Fruit fly (Drosophila melanogaster) whole organism, embryonic: ENCODE data around the gene puf.

Source experiments
- Adf1 ChIP-seq: fragments of 200-800 bp; sonication (Bioruptor generic); IDR thresholded peaks from 2 replicates; pipeline ENCODE4 v1.3.6; 2022; ENCODE audit warnings: missing biosample characterization, missing genetic modification characterization
- B-H2 ChIP-seq: fragments of 200-800 bp; sonication (Bioruptor generic); optimal IDR thresholded peaks from 2 replicates; lab custom pipeline; 2018; ENCODE audit warnings: missing biosample characterization, mild to moderate bottlenecking, missing genetic modification characterization
- BEAF-32 ChIP-seq: fragments of 200-800 bp; sonication (Bioruptor generic); optimal IDR thresholded peaks from 3 replicates; lab custom pipeline; 2017; ENCODE audit warnings: missing biosample characterization, missing genetic modification characterization, mild to moderate bottlenecking, moderate library complexity, missing genetic modification reagents
- CG10462 ChIP-seq: fragments of 200-800 bp; sonication (Bioruptor generic); optimal IDR thresholded peaks from 2 replicates; lab custom pipeline; 2016; ENCODE audit warnings: missing biosample characterization, missing genetic modification characterization
- CG12744 ChIP-seq: fragments of 200-800 bp; sonication (Bioruptor generic); optimal IDR thresholded peaks from 2 replicates; lab custom pipeline; 2016; ENCODE audit warnings: missing biosample characterization, missing genetic modification characterization
- CG13123 ChIP-seq: fragments of 200-800 bp; sonication (Bioruptor generic); optimal IDR thresholded peaks from 2 replicates; lab custom pipeline; 2016; ENCODE audit warnings: missing biosample characterization, missing genetic modification characterization
- CG14667 ChIP-seq: fragments of 200-800 bp; sonication (Bioruptor generic); IDR thresholded peaks from 2 replicates; pipeline ENCODE4 v1.3.6; 2022; ENCODE audit warnings: missing biosample characterization, missing genetic modification characterization
- CG16813 ChIP-seq: fragments of 200-800 bp; sonication (Bioruptor generic); IDR thresholded peaks from 3 replicates; pipeline ENCODE4 v1.3.6; 2022; ENCODE audit warnings: missing biosample characterization, missing genetic modification characterization; ENCODE audit not compliant: partially characterized antibody
- CG17186 ChIP-seq: fragments of 200-800 bp; sonication (Bioruptor generic); optimal IDR thresholded peaks from 3 replicates; lab custom pipeline; 2017; ENCODE audit warnings: missing biosample characterization, missing genetic modification reagents, missing genetic modification characterization
- CG17802 ChIP-seq: fragments of 200-800 bp; sonication (Bioruptor generic); optimal IDR thresholded peaks from 2 replicates; lab custom pipeline; 2018; ENCODE audit warnings: missing biosample characterization, mild to moderate bottlenecking, missing genetic modification characterization, moderate library complexity
- CG1792 ChIP-seq: fragments of 200-800 bp; sonication (Bioruptor generic); optimal IDR thresholded peaks from 2 replicates; lab custom pipeline; 2016; ENCODE audit warnings: missing biosample characterization, missing genetic modification characterization
- CG2116 ChIP-seq: fragments of 200-800 bp; sonication (Bioruptor generic); optimal IDR thresholded peaks from 3 replicates; lab custom pipeline; 2018; ENCODE audit warnings: missing biosample characterization, mild to moderate bottlenecking, missing genetic modification characterization
- CG3163 ChIP-seq: fragments of 200-800 bp; sonication (Bioruptor generic); optimal IDR thresholded peaks from 3 replicates; lab custom pipeline; 2016; ENCODE audit warnings: missing biosample characterization, missing genetic modification characterization
- CG32532 ChIP-seq: fragments of 200-800 bp; sonication (Bioruptor generic); IDR thresholded peaks from 2 replicates; pipeline ENCODE4 v1.3.6; 2022; ENCODE audit warnings: missing biosample characterization, missing genetic modification characterization
- CG34224 ChIP-seq: fragments of 200-800 bp; sonication (Bioruptor generic); IDR thresholded peaks from 3 replicates; pipeline ENCODE4 v1.3.6; 2022; ENCODE audit warnings: missing biosample characterization, missing genetic modification characterization; ENCODE audit not compliant: partially characterized antibody
- CG34422 ChIP-seq: fragments of 200-800 bp; sonication (Bioruptor generic); IDR thresholded peaks from 3 replicates; pipeline ENCODE4 v1.3.6; 2022; ENCODE audit warnings: missing biosample characterization, missing genetic modification characterization
- CG4360 ChIP-seq: fragments of 200-800 bp; sonication (Bioruptor generic); IDR thresholded peaks from 2 replicates; pipeline ENCODE4 v1.3.6; 2022; ENCODE audit warnings: missing biosample characterization, missing genetic modification characterization
- CG8290 ChIP-seq, 3 experiments: fragments of 200-800 bp; sonication (Bioruptor generic); optimal IDR thresholded peaks; 2 replicates each; lab custom pipeline; 2016 to 2019; ENCODE audit warnings: missing biosample characterization in 3 of 3, missing genetic modification characterization in 3 of 3, mild to moderate bottlenecking in 2 of 3, moderate library complexity in 1 of 3
- Dek ChIP-seq: fragments of 200-800 bp; sonication (Bioruptor generic); optimal IDR thresholded peaks from 3 replicates; lab custom pipeline; 2019; ENCODE audit warnings: missing biosample characterization, mild to moderate bottlenecking, missing genetic modification characterization, moderate library complexity
- Dip3 ChIP-seq: fragments of 200-800 bp; sonication (Bioruptor generic); optimal IDR thresholded peaks from 3 replicates; lab custom pipeline; 2016; ENCODE audit warnings: missing biosample characterization, missing genetic modification characterization
- Dll ChIP-seq: fragments of 200-800 bp; sonication (Bioruptor generic); IDR thresholded peaks from 4 replicates; pipeline ENCODE4 v1.3.6; 2022; ENCODE audit warnings: missing biosample characterization, missing genetic modification characterization; ENCODE audit not compliant: partially characterized antibody
- Doc2 ChIP-seq: fragments of 200-800 bp; sonication (Bioruptor generic); IDR thresholded peaks from 2 replicates; pipeline ENCODE4 v1.3.6; 2022; ENCODE audit warnings: missing biosample characterization, missing genetic modification characterization
- Eip74EF ChIP-seq, 2 experiments: fragments of 200-800 bp in 1 of 2; fragments of >200 bp in 1 of 2; sonication (Bioruptor generic) in 1 of 2; optimal IDR thresholded peaks; 2 replicates each; lab custom pipeline; 2017 to 2019; ENCODE audit warnings: missing biosample characterization in 2 of 2, missing genetic modification characterization in 2 of 2, mild to moderate bottlenecking in 1 of 2, moderate library complexity in 1 of 2
- Fer1 ChIP-seq: fragments of 200-800 bp; sonication (Bioruptor generic); optimal IDR thresholded peaks from 2 replicates; lab custom pipeline; 2017; ENCODE audit warnings: missing biosample characterization, mild to moderate bottlenecking, missing genetic modification characterization
- Fer2 ChIP-seq: fragments of 200-800 bp; sonication (Bioruptor generic); optimal IDR thresholded peaks from 2 replicates; lab custom pipeline; 2018; ENCODE audit warnings: missing biosample characterization, mild to moderate bottlenecking, missing genetic modification characterization, moderate library complexity
- GATAe ChIP-seq: fragments of 200-800 bp; sonication (Bioruptor generic); conservative IDR thresholded peaks from 2 replicates; pipeline ENCODE4 v1.3.6; 2022; ENCODE audit warnings: missing biosample characterization, missing genetic modification characterization
- HLH54F ChIP-seq: fragments of 200-800 bp; sonication (Bioruptor generic); optimal IDR thresholded peaks from 3 replicates; lab custom pipeline; 2016; ENCODE audit warnings: missing biosample characterization, missing genetic modification characterization
- Hey ChIP-seq: fragments of 200-800 bp; sonication (Bioruptor generic); optimal IDR thresholded peaks from 3 replicates; lab custom pipeline; 2018; ENCODE audit warnings: missing biosample characterization, mild to moderate bottlenecking, missing genetic modification characterization
- HmgD ChIP-seq: fragments of 200-800 bp; sonication (Bioruptor generic); optimal IDR thresholded peaks from 3 replicates; lab custom pipeline; 2016; ENCODE audit warnings: missing biosample characterization, missing genetic modification characterization
- Hr3 ChIP-seq: fragments of 200-800 bp; sonication (Bioruptor generic); optimal IDR thresholded peaks from 3 replicates; lab custom pipeline; 2016; ENCODE audit warnings: missing biosample characterization, missing genetic modification characterization
- MESR4 ChIP-seq: fragments of 200-800 bp; sonication (Bioruptor generic); optimal IDR thresholded peaks from 2 replicates; lab custom pipeline; 2018; ENCODE audit warnings: missing biosample characterization, mild to moderate bottlenecking, missing genetic modification characterization, moderate library complexity
- NC2α ChIP-seq: fragments of 200-800 bp; sonication (Bioruptor generic); optimal IDR thresholded peaks from 2 replicates; lab custom pipeline; 2016; ENCODE audit warnings: missing biosample characterization, missing genetic modification characterization
- Nf-YA ChIP-seq: fragments of 200-800 bp; sonication (Bioruptor generic); IDR thresholded peaks from 2 replicates; pipeline ENCODE4 v1.3.6; 2022; ENCODE audit warnings: missing biosample characterization, missing genetic modification characterization
- ash1 ChIP-seq: fragments of 200-800 bp; sonication (Bioruptor generic); optimal IDR thresholded peaks from 2 replicates; lab custom pipeline; 2018; ENCODE audit warnings: missing biosample characterization, mild to moderate bottlenecking, missing genetic modification characterization
- chm ChIP-seq: fragments of 200-800 bp; sonication (Bioruptor generic); IDR thresholded peaks from 2 replicates; pipeline ENCODE4 v1.3.6; 2022; ENCODE audit warnings: missing biosample characterization, missing genetic modification characterization
- chn ChIP-seq: fragments of 200-800 bp; sonication (Bioruptor generic); optimal IDR thresholded peaks from 2 replicates; lab custom pipeline; 2016; ENCODE audit warnings: missing biosample characterization, missing genetic modification characterization
- corto ChIP-seq: fragments of 200-800 bp; sonication (Bioruptor generic); optimal IDR thresholded peaks from 2 replicates; lab custom pipeline; 2016; ENCODE audit warnings: missing biosample characterization, mild to moderate bottlenecking, missing genetic modification characterization, moderate library complexity
- dm ChIP-seq: fragments of 200-800 bp; sonication (Bioruptor generic); optimal IDR thresholded peaks from 3 replicates; lab custom pipeline; 2016; ENCODE audit warnings: missing biosample characterization, missing genetic modification characterization
- her ChIP-seq: fragments of 200-800 bp; sonication (Bioruptor generic); optimal IDR thresholded peaks from 2 replicates; lab custom pipeline; 2016; ENCODE audit warnings: missing biosample characterization, missing genetic modification characterization
- lmd ChIP-seq: fragments of 200-800 bp; sonication (Bioruptor generic); IDR thresholded peaks from 2 replicates; pipeline ENCODE4 v1.3.6; 2022; ENCODE audit warnings: missing biosample characterization, missing genetic modification characterization
- oc ChIP-seq: fragments of 200-800 bp; sonication (Bioruptor generic); optimal IDR thresholded peaks from 2 replicates; lab custom pipeline; 2018; ENCODE audit warnings: missing biosample characterization, mild to moderate bottlenecking, missing genetic modification characterization, moderate library complexity
- org-1 ChIP-seq: fragments of 200-800 bp; sonication (Bioruptor generic); optimal IDR thresholded peaks from 2 replicates; lab custom pipeline; 2017; ENCODE audit warnings: missing biosample characterization, missing genetic modification characterization
- pfk ChIP-seq: fragments of 200-800 bp; sonication (Bioruptor generic); optimal IDR thresholded peaks from 2 replicates; lab custom pipeline; 2018; ENCODE audit warnings: missing biosample characterization, mild to moderate bottlenecking, missing genetic modification characterization, moderate library complexity
- pho ChIP-seq: fragments of 200-800 bp; sonication (Bioruptor generic); optimal IDR thresholded peaks from 2 replicates; lab custom pipeline; 2016; ENCODE audit warnings: missing biosample characterization, missing genetic modification characterization
- psq ChIP-seq: fragments of 200-800 bp; sonication (Bioruptor generic); optimal IDR thresholded peaks from 2 replicates; lab custom pipeline; 2017; ENCODE audit warnings: missing biosample characterization, missing genetic modification characterization
- sc ChIP-seq, 3 experiments: fragments of >200 bp in 2 of 3; fragments of 200-800 bp in 1 of 3; sonication (Bioruptor generic) in 1 of 3; optimal IDR thresholded peaks; 2 replicates in 2 of 3; 3 replicates in 1 of 3; lab custom pipeline; 2017; ENCODE audit warnings: mild to moderate bottlenecking in 1 of 3, missing biosample characterization in 1 of 3, missing genetic modification characterization in 1 of 3, missing genetic modification reagents in 1 of 3
- slbo ChIP-seq: fragments of 200-800 bp; sonication (Bioruptor generic); IDR thresholded peaks from 2 replicates; pipeline ENCODE4 v1.3.6; 2022; ENCODE audit warnings: missing biosample characterization, missing genetic modification characterization
- sna ChIP-seq: fragments of 200-800 bp; sonication (Bioruptor generic); IDR thresholded peaks from 2 replicates; pipeline ENCODE4 v1.3.6; 2022; ENCODE audit warnings: missing biosample characterization, missing genetic modification characterization; ENCODE audit not compliant: partially characterized antibody
- tna ChIP-seq: fragments of 200-800 bp; sonication (Bioruptor generic); IDR thresholded peaks from 2 replicates; pipeline ENCODE4 v1.3.6; 2022; ENCODE audit warnings: missing biosample characterization, missing genetic modification characterization; ENCODE audit not compliant: partially characterized antibody
- ttk ChIP-seq: fragments of 200-800 bp; sonication (Bioruptor generic); IDR thresholded peaks from 2 replicates; pipeline ENCODE4 v2.1.2; 2022; ENCODE audit warnings: missing biosample characterization, missing genetic modification characterization

The puf gene

dm6 chr3R:24586453-24586886 lies 63.4 kb downstream of the puf start (continued):
- peak; percentile 57 for TF ChIP-seq CG12744 (GFP tag; lab: Kevin White, UChicago)
- peak; percentile 45 for TF ChIP-seq MESR4 (GFP tag; lab: Kevin White, UChicago)
- peak in 1 of 2 experiments; percentile 8 for TF ChIP-seq Eip74EF (GFP tag; optimal IDR thresholded peaks at IDR 0.05; lab: Kevin White, UChicago)
- no peak for TF ChIP-seq sna (GFP tag; lab: Robert Waterston, UW)
- no peak for TF ChIP-seq lmd (GFP tag; lab: Robert Waterston, UW)
- no peak for TF ChIP-seq GATAe (GFP tag; lab: Robert Waterston, UW)
- no peak for TF ChIP-seq Hr3 (GFP tag; lab: Kevin White, UChicago)
- peak; percentile 84 for TF ChIP-seq oc (tag; lab: Kevin White, UChicago)
- TF ChIP-seq psq (GFP tag; lab: Kevin White, UChicago), result peak; percentile 89
- TF ChIP-seq slbo (GFP tag; lab: Robert Waterston, UW), result no peak
- TF ChIP-seq CG17802, result no peak
- peak; percentile 32 for TF ChIP-seq BEAF-32 (GFP tag; lab: Kevin White, UChicago)
- TF ChIP-seq pho (GFP tag; lab: Kevin White, UChicago), result peak; percentile 37
- peak; percentile 69 for TF ChIP-seq CG3163
- TF ChIP-seq ttk (GFP tag; lab: Robert Waterston, UW), result no peak
- no peak for TF ChIP-seq tna (GFP tag; lab: Robert Waterston, UW)
- no peak for TF ChIP-seq CG14667 (GFP tag; lab: Robert Waterston, UW)
- TF ChIP-seq CG17186, result peak; percentile 72
- TF ChIP-seq org-1 (GFP tag; lab: Kevin White, UChicago), result no peak
- TF ChIP-seq sc (optimal IDR thresholded peaks at IDR 0.05; lab: Kevin White, UChicago), result no peak
- no peak for TF ChIP-seq sc (GFP tag; optimal IDR thresholded peaks at IDR 0.05; lab: Kevin White, UChicago)
- peak; percentile 14 for TF ChIP-seq CG2116 (GFP tag; lab: Kevin White, UChicago)
- no peak for TF ChIP-seq CG34224 (GFP tag; lab: Robert Waterston, UW)
- no peak for TF ChIP-seq Dll (GFP tag; lab: Robert Waterston, UW)
- TF ChIP-seq Fer2 (tag; lab: Kevin White, UChicago), result no peak
- no peak for TF ChIP-seq Dip3 (GFP tag; lab: Kevin White, UChicago)
- no peak for TF ChIP-seq Hey (tag; lab: Kevin White, UChicago)
- peak; percentile 66 for TF ChIP-seq chn (GFP tag; lab: Kevin White, UChicago)
- TF ChIP-seq her (GFP tag; lab: Kevin White, UChicago), result peak; percentile 44
- no peak for TF ChIP-seq NC2α (GFP tag; lab: Kevin White, UChicago)
- no peak for TF ChIP-seq CG13123 (GFP tag; lab: Kevin White, UChicago)
- peak; percentile 29 for TF ChIP-seq corto (GFP tag; lab: Kevin White, UChicago)
- TF ChIP-seq ash1 (GFP tag; lab: Kevin White, UChicago), result no peak
- no peak for TF ChIP-seq Nf-YA (GFP tag; lab: Robert Waterston, UW)
- TF ChIP-seq pfk (GFP tag; lab: Kevin White, UChicago), result peak; percentile 75
- peak; percentile 80 for TF ChIP-seq HmgD
- peak; percentile 95 for TF ChIP-seq dm (GFP tag; lab: Kevin White, UChicago)
- no peak for TF ChIP-seq Dek (tag; lab: Kevin White, UChicago)
- TF ChIP-seq CG4360, result no peak
- TF ChIP-seq Fer1 (GFP tag; lab: Kevin White, UChicago), result peak; percentile 64
- peak; percentile 2 for TF ChIP-seq HLH54F
- TF ChIP-seq chm (GFP tag; lab: Robert Waterston, UW), result no peak
- no peak for TF ChIP-seq CG32532
- TF ChIP-seq CG10462 (GFP tag; lab: Kevin White, UChicago), result no peak
- TF ChIP-seq CG8290 (GFP tag; optimal IDR thresholded peaks at IDR 0.05; lab: Kevin White, UChicago), result no peak
- TF ChIP-seq CG8290 (tag; optimal IDR thresholded peaks at IDR 0.05; lab: Kevin White, UChicago), result peak; percentile 51 to 81
- TF ChIP-seq B-H2 (GFP tag; lab: Kevin White, UChicago), result peak; percentile 10
- no peak for TF ChIP-seq CG1792
- no peak for TF ChIP-seq Adf1 (GFP tag; lab: Robert Waterston, UW)
- TF ChIP-seq CG16813, result no peak
- no peak for TF ChIP-seq CG34422
- TF ChIP-seq Doc2, result no peak
